Fruit fly (Drosophila melanogaster): ENCODE measurements around the gene CG14088.

Gene CG14088

dm6 chr3L:19270542-19270941 lies at the start of gene CG14088:
Gene CG14088 (minus strand): TSS chr3L:19270642.
- TF ChIP-seq EcR (GFP tag; optimal IDR thresholded peaks at IDR 0.05), result no peak
- no peak for TF ChIP-seq pan (optimal IDR thresholded peaks at IDR 0.05)
- no peak for TF ChIP-seq psq (optimal IDR thresholded peaks at IDR 0.05)
- TF ChIP-seq Dll (optimal IDR thresholded peaks at IDR 0.05), result no peak
- TF ChIP-seq usp (GFP tag; optimal IDR thresholded peaks at IDR 0.05), result no peak
- no peak for TF ChIP-seq CG8478 (optimal IDR thresholded peaks at IDR 0.05)

dm6 chr3L:19316638-19317037 lies 46.2 kb upstream of the CG14088 start:
- TF ChIP-seq Dll (optimal IDR thresholded peaks at IDR 0.05), result no peak
- TF ChIP-seq usp (GFP tag; optimal IDR thresholded peaks at IDR 0.05), result no peak
- TF ChIP-seq pan (optimal IDR thresholded peaks at IDR 0.05), result no peak
- TF ChIP-seq EcR (GFP tag; optimal IDR thresholded peaks at IDR 0.05), result no peak
- no peak for TF ChIP-seq CG8478 (optimal IDR thresholded peaks at IDR 0.05)
- no peak for TF ChIP-seq psq (optimal IDR thresholded peaks at IDR 0.05)

DNA sequence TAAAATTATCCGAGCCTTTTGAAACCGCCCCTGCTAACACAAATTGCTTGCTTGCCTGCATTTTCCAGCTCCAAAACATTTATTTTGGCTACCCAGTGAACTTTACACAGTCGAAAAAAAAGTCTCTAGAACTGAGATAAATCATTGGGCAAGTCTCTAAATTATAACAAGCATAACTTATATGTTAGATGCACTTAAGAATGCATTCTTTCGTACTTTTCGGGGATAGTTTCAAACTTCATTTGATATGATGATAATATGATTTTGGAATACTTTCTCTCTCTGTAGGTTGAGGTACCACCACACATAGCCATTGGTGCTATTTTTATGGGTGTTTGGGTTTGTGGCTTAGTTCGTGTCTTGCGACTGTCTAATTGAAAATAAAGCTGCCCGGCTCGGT lies 44.4 kb upstream of the CG14088 start:
- TF ChIP-seq EcR (GFP tag; optimal IDR thresholded peaks at IDR 0.05) (no peak), pan (optimal IDR thresholded peaks at IDR 0.05) (no peak), psq (optimal IDR thresholded peaks at IDR 0.05) (no peak), CG8478 (optimal IDR thresholded peaks at IDR 0.05) (no peak)

- TF ChIP-seq pan (optimal IDR thresholded peaks at IDR 0.05) (no peak), psq (optimal IDR thresholded peaks at IDR 0.05) (no peak), Dll (optimal IDR thresholded peaks at IDR 0.05) (no peak), EcR (GFP tag; optimal IDR thresholded peaks at IDR 0.05) (no peak), CG8478 (optimal IDR thresholded peaks at IDR 0.05) (no peak), usp (GFP tag; optimal IDR thresholded peaks at IDR 0.05) (no peak)
Observed at dm6 chr3L:19294613-19295299, 24.3 kb upstream of the CG14088 start.

dm6 chr3L:19294235-19294612 lies 23.8 kb upstream of the CG14088 start, which contains the start of gene fal:
Gene fal (plus strand): TSS chr3L:19294564.
- no peak for TF ChIP-seq Dll (optimal IDR thresholded peaks at IDR 0.05)
- no peak for TF ChIP-seq CG8478 (optimal IDR thresholded peaks at IDR 0.05)
- TF ChIP-seq psq (optimal IDR thresholded peaks at IDR 0.05), result no peak
- no peak for TF ChIP-seq pan (optimal IDR thresholded peaks at IDR 0.05)
- TF ChIP-seq usp (GFP tag; optimal IDR thresholded peaks at IDR 0.05), result no peak
- TF ChIP-seq EcR (GFP tag; optimal IDR thresholded peaks at IDR 0.05), result no peak

- TF ChIP-seq Dll (optimal IDR thresholded peaks at IDR 0.05) (no peak), EcR (GFP tag; optimal IDR thresholded peaks at IDR 0.05) (peak in 1 of 2 experiments; percentile 18)
Observed at dm6 chr3L:19293178-19293741, 22.8 kb upstream of the CG14088 start.

DNA sequence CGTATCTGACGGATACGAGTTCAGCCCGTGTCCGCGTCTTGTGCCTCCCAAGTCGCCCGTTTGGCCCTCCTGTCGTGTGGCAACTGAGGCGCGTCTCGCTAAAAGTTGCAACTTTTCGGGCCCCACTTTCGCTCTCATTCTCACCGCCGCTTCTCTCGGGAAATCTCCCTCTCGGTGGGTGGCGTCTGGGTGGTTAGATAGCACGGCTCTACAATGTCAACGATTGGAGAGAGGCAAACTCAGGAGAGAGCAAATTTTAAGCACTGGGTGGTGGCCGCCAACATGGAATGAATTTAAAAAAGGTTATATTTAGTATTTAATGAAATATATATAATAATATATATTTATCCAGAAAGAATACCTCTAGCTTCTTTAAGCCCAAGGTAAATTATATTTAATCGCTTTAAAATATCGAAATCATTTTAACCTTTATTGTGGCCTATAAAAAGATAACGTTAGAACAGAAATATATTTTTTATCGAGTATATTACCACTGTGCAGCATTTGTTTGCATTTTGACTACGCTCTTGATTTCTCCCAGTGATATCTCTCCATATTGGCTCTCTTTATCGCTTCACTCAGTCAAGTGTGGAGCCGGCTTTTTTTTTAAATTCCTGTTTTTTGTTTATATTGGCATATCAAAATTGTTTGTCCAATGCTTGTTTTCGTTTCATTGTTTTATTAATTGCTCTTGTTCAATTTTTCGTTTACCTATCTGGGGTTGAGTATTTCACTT lies 22.2 kb upstream of the CG14088 start, which contains the start of gene Gbs-76A:
Gene Gbs-76A (minus strand): TSS at position 327 of the 736 bp plus-strand sequence.
- TF ChIP-seq pan (optimal IDR thresholded peaks at IDR 0.05) (no peak), CG8478 (optimal IDR thresholded peaks at IDR 0.05) (no peak), usp (GFP tag; optimal IDR thresholded peaks at IDR 0.05) (no peak), Dll (optimal IDR thresholded peaks at IDR 0.05) (peak; percentile 64), psq (optimal IDR thresholded peaks at IDR 0.05) (no peak)

DNA sequence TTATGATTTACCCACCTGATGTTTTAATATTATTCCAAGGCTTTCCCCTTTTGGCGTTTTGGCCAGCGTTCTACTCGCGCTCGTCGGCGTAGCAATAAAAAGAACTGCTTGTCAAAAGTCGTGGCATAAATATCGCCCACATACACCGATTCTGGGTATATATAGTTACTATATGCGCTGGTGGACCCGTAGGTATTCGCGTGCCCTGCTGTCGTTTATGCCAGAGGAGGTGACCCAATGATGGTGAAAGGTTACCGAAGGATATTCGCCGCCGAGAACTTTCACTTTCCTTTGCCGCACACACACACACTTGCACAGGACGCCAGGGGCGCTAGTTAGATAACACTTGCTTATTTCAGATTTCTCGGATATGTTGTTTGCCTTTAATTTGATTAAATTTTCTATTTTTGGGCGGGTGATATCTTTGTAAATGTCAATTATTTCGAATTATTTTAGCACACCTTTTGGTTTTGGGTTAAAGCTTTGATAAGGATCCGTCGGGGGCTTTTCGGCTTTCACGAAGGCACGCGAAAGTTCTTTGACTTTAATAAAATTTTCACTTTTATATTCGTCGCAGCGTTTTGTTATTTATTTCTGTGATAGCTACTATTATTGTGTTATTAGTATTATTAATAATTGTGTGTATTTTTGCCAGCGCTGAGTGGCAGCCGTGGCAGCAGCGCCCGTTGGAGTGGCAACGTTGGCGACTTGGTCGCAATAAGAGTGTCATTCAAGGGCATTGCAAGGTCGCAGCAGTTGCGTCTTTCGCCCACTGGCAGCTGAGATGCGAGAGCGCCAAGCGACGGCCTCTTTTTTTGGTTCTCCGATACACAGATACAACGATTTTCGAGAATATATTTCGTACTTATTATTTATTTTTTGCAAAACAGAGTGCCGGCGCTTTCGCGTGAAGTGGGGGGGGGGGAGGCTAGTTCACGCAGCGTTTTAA lies 21.3 kb upstream of the CG14088 start:
- TF ChIP-seq psq (optimal IDR thresholded peaks at IDR 0.05) (no peak), CG8478 (optimal IDR thresholded peaks at IDR 0.05) (no peak), usp (GFP tag; optimal IDR thresholded peaks at IDR 0.05) (no peak), pan (optimal IDR thresholded peaks at IDR 0.05) (no peak), Dll (optimal IDR thresholded peaks at IDR 0.05) (no peak)

dm6 chr3L:19289411-19289810 lies 19.0 kb upstream of the CG14088 start:
- TF ChIP-seq EcR (GFP tag; optimal IDR thresholded peaks at IDR 0.05), result no peak
- TF ChIP-seq CG8478 (optimal IDR thresholded peaks at IDR 0.05), result no peak
- TF ChIP-seq psq (optimal IDR thresholded peaks at IDR 0.05), result no peak
- TF ChIP-seq pan (optimal IDR thresholded peaks at IDR 0.05), result no peak
- TF ChIP-seq Dll (optimal IDR thresholded peaks at IDR 0.05), result no peak
- no peak for TF ChIP-seq usp (GFP tag; optimal IDR thresholded peaks at IDR 0.05)

dm6 chr3L:19288395-19288969 lies 18.0 kb upstream of the CG14088 start:
- TF ChIP-seq usp (GFP tag; optimal IDR thresholded peaks at IDR 0.05) (no peak), EcR (GFP tag; optimal IDR thresholded peaks at IDR 0.05) (no peak), CG8478 (optimal IDR thresholded peaks at IDR 0.05) (no peak), Dll (optimal IDR thresholded peaks at IDR 0.05) (no peak), psq (optimal IDR thresholded peaks at IDR 0.05) (no peak), pan (optimal IDR thresholded peaks at IDR 0.05) (no peak)

DNA sequence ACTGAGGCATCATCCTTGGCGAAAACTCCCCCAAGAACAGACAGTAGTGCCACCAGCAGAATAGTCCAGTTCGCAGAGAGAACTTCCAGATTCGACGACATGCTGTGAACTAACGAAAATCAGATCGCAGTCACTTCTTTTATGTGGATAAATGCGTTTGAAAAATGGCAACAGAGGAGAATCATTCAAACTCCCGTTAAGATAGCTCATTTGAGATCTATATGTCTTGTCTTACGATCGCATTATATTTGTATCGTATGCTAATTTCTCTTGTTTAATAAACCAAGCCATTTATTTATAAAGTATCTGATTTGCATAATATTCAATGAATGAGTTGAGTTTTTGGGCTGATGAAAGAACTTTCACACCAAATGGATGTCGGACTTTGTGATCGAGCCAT lies 10.3 kb upstream of the CG14088 start, which contains the start of gene CG14089:
Gene CG14089 (minus strand): TSS at position 101 of the 400 bp plus-strand sequence.
- TF ChIP-seq EcR (GFP tag; optimal IDR thresholded peaks at IDR 0.05) (no peak), usp (GFP tag; optimal IDR thresholded peaks at IDR 0.05) (no peak), psq (optimal IDR thresholded peaks at IDR 0.05) (no peak), Dll (optimal IDR thresholded peaks at IDR 0.05) (no peak), pan (optimal IDR thresholded peaks at IDR 0.05) (no peak), CG8478 (optimal IDR thresholded peaks at IDR 0.05) (no peak)
